Fruit fly (Drosophila melanogaster): ENCODE results near the gene Enoph.
A peak's percentile ranks its signal among the peaks of the same experiment; 100 is the strongest.

Enoph gene

DNA sequence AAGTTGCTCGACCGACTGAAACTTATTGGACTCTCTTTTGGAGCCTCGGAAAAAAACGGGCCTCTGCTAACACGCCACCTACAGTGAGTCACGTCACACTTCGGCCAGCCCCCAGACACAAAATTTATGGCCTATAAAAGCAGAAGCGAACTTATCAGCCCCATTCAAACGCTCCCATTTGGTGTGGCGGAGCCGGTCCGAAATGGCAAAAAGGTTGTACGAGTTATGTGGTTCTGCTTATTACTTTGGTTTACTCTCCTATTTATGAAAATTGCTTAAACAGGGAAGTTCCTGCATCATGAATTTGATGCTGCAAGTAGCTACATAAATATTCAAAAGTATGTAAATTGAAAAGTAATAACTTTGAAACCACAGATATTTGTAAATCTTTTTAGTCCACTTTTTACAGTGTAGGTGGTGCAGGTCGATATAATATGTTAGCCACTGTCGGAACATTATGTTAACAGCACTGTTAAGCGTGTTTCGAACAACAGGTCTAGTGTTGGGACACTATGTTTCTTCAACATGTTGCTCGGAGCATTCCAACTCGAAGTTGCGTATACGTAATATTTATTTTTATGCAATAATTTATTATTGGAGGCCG lies 27.0 kb upstream of the Enoph start:
- TF ChIP-seq CTCF (optimal IDR thresholded peaks at IDR 0.05) (peak; percentile 46 to 49), CG8478 (optimal IDR thresholded peaks at IDR 0.05) (no peak)

DNA sequence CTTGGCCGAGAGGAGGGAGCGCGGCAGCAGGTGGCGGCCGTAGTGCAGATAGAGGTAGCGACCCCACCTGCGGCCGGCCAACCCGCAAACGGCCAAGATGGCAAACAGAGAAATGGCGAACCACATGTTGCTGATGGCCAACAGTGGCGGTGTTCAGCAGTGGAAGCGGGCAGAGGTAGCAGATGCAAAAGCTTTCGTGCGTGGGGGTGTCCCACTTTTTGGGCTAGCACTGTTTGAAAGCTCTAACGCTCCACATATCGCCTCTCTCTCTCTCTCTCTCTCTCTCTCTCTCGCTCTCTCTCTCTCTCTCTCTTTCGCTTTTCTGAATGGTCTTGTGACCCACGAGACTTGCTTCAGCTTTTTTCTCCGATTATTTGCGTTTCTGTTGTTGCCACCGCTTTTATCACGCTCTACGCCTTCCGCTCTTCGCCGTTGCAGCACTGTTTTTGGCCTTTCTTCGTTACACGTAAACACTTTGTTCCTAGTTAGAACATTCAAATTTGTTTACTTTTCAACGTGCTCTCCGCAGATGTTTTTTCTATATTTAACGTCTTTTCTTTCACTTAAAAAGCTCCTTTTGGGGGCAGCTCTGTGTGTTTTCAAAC lies 26.4 kb upstream of the Enoph start:
- TF ChIP-seq CTCF (optimal IDR thresholded peaks at IDR 0.05) (no peak), CG8478 (optimal IDR thresholded peaks at IDR 0.05) (no peak)

DNA sequence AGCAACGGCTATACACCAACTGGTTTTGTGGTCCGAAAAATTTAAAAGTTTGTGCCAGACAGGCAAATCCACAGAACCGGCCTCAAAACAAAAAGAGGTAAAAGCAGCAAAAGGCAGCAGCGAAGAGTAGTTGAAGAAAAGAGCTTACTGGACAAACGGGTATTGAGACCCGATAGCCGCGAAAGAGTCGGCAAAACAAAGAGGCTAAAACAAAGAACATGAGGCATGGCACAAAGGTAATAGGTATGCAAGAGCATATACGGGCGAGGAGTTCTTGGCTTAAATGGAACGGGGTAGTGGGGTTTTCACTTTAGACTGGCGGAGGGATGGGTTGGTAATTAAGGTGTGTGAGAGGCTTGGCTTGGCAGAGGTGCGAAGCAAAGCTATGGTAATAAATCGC lies 24.6 kb upstream of the Enoph start:
- no peak for TF ChIP-seq CG8478 (optimal IDR thresholded peaks at IDR 0.05)

dm6 chr3R:5280380-5280779 lies 23.9 kb upstream of the Enoph start:
- TF ChIP-seq CTCF (optimal IDR thresholded peaks at IDR 0.05) (no peak), CG8478 (optimal IDR thresholded peaks at IDR 0.05) (no peak)

DNA sequence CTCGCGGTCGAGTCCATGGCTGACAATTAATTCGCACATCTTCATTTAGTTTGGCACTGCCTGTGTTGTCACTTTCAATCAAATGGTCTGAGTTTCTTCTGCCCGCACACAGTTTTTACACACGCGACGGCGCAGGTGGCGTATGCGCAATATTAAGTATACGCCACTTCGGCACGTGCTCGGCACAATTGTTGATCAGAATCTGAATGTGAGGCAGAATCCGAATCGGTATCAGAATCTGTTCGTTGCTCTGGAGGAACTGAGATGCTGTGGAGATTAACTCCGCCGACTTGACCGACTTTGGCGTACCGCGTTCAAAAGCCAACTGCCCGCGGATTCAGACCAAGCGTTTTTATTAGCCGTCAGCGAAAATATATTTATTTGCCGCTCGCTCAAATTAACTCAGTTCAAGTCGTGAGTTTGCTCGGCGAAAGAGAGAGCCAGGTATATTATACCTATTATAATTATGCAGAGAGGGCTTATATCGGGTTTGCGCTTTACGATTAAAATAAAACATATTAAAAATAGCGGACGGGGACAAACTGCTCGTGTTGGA lies 23.2 kb upstream of the Enoph start:
- TF ChIP-seq CTCF (optimal IDR thresholded peaks at IDR 0.05) (no peak), CG8478 (optimal IDR thresholded peaks at IDR 0.05) (no peak)

DNA sequence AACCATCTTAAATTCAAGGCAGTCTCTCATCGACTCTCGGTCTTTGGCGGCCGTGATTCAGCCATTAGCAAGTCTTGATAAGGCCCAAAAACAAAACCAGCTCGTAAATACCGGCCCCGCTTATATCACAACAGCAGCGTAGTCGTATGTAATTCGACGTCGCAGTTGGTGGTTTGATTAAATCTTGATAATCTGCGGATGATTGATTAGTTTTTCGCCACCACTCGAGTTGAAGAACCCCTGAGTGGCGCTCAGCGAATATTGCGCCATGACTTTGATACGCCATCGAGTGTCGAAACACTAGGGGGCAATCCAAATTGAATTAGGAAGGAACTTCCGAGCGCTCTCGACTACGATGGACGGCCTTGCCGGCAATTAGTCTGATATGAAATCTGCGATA lies 22.1 kb upstream of the Enoph start:
- TF ChIP-seq CTCF (optimal IDR thresholded peaks at IDR 0.05) (no peak), CG8478 (optimal IDR thresholded peaks at IDR 0.05) (no peak)

DNA sequence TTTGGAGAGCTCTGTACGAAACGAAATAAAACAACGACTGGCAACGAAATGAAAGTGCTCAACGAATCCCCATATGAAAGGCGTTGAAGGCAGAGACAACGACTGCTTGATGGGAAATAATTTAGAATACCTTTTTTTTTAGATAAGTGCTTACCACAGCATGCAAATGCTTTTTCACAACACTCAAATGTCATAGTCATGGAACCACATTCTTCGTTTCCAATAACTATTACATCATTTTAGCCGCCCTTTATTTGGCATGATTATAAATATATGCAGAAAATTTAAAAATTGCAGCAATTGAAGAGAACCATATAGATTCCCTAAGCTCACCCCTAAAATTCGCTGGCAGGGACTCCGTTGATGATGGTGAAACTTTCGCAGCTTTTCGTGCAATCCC lies 21.3 kb upstream of the Enoph start, which contains the start of gene CG31538:
Gene CG31538, minus strand, starts transcription at position 101 of the 400 bp plus-strand sequence.
- TF ChIP-seq CTCF (optimal IDR thresholded peaks at IDR 0.05): no peak

DNA sequence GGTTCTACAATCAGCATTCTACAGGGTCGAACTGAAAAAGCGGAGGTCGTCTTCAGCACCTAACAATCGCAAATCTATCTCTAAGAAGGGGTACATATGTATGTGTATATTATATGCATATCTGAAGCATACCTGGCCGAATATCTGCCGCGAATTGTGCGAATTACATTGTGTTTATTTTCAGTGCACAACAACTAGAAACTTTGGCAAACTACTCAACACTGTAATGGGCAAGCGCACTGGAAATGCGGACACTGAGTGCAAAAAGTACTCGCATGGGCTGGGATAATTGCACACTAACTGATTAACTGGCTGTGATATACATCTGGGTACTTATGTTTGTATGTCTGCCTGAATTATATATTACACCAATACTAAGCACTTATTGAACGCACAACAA lies 14.3 kb upstream of the Enoph start:
- TF ChIP-seq CTCF (optimal IDR thresholded peaks at IDR 0.05): no peak
- TF ChIP-seq CG8478 (optimal IDR thresholded peaks at IDR 0.05): no peak

- TF ChIP-seq CTCF (optimal IDR thresholded peaks at IDR 0.05) (no peak), CG8478 (optimal IDR thresholded peaks at IDR 0.05) (no peak)
Measured at dm6 chr3R:5268495-5268894, 12.0 kb upstream of the Enoph start.

- no peak for TF ChIP-seq CG8478 (optimal IDR thresholded peaks at IDR 0.05)
- TF ChIP-seq CTCF (optimal IDR thresholded peaks at IDR 0.05): no peak
Measured at dm6 chr3R:5266282-5266681, 9.8 kb upstream of the Enoph start.

- TF ChIP-seq CTCF (optimal IDR thresholded peaks at IDR 0.05) (no peak), CG8478 (optimal IDR thresholded peaks at IDR 0.05) (no peak)
Measured at dm6 chr3R:5264251-5265098, 8.0 kb upstream of the Enoph start.

DNA sequence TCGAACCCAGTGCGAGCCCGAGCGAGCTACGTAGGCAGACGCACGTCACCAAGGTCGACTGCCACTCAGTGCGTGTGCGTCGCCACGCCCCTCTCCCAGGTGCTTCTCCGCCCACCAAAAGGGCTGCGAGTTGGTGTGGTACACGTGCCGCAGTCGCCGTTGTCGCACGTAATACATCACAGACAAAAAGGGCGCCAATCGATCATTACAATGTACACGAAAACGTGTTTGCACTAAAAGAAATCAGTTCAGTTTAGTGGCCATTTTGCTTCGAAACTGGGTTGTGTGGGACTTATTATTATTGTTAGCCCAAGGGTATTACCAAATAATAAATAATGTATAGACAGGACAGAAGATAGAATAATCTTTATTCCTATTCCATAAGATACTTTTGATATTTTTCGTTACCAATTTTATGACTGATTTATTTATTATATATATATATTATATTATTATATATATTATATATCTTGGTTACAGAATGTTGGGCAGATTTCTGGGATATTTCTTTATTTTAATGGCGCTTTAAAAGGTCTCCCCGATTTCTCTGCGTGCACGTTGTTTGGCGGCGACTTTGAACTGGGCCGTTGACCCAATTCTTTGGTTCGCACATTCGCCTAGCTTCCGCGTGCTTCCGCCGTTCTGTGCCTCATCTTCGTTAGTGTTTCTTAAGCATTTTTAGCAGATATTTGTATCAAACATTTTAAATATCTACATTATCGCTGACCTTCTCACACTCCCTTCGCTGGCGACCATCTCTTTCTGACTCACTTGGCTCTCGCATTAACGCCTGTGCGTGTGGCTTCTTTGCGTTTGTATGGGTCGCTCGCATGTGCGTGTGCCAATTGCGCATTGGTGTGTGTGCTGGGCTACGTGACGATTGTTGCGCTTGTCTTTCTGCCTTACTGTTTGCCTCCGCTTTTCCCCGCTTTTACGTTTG lies 7.1 kb upstream of the Enoph start:
- no peak for TF ChIP-seq CG8478 (optimal IDR thresholded peaks at IDR 0.05)
- TF ChIP-seq CTCF (optimal IDR thresholded peaks at IDR 0.05): no peak

DNA sequence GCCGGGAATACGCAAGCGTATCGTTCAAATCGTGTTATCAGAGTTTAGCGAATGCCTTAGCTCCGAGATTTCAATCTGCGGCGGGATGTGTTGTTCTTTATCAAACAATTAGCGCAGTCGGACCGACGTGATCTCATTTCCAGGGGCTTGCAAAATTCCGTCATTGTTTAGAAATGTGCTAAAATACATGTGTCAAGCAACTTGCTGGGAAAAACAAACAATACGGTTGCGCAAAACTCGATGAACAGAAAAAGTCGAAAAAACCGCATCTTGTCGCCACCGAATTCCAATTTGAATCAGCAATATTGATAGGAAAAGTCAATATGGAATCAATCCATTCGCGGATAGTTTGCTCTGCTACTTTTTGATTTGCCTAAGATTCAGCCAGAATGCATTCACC lies 6.1 kb upstream of the Enoph start, which contains the start of gene Tim17a2:
Gene Tim17a2, minus strand, starts transcription at position 101 of the 400 bp plus-strand sequence.
- no peak for TF ChIP-seq CTCF (optimal IDR thresholded peaks at IDR 0.05)
- TF ChIP-seq CG8478 (optimal IDR thresholded peaks at IDR 0.05): no peak

DNA sequence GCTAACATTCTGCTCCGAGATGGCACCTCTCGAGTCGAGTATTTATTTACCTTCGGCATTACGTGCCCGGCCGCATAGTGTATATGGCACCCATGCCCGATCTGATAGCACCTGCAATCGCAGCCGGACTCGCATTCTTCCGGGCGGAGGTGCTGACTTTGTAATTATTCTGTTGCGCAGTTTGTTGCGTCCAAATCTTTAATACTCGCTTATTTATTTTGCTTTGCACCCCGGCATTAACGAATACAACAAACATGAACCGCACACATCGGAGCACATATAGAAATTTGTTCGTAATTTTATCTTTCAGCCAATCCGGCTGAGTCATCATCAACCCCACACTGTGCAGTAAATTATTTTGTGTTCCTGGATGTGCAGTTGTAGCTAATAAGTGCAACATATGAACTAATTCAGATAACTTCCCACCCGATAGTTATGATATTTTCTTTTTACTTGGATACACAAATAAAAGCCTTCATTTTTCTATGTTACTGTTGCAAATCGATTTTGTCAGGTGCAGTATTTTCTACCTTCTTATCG lies 5.6 kb upstream of the Enoph start:
- TF ChIP-seq CG8478 (optimal IDR thresholded peaks at IDR 0.05) (no peak), CTCF (optimal IDR thresholded peaks at IDR 0.05) (no peak)
